Worm (Caenorhabditis elegans): ENCODE measurements around the gene math-10.

math-10 gene

DNA sequence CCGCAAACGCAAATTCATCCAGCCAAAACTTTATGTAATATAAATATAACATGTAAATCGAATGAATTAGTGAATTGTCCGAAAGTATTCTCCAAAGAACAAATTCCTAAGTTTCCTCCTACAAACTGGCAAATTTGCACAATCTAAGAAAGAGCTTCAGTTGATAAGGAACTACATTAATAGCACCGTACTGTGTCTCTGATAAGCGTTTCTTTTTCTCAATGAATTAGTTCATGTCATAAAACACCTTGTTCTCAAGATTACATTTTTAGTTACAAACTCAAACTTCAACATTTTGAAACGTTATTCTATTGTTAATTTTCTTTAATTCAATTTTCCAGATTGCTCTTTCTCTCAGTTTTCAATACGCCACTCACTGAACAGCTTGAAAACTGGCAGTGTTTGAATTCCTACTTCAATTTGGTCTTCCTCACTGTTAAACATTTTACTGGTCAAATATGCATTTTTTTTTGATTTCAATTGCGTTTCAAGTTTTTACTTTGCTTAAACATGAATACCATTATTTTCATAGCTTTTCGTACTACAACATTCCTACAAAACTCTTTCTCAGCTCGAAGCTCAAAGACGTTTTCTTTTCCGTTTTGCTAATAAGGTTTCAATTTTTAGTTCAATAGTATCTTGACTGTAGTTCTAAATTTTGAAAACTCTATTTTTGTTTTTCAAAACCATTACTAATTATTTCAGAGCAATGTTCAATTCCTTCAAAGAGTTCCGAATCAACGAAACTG is 5.5 kb upstream of the math-10 start, which contains the start of gene math-15:
TSS of gene math-15 (plus strand) at position 699 of the 749 bp plus-strand sequence.
- no peak for TF ChIP-seq unc-62 (GFP tag; optimal IDR thresholded peaks at IDR 0.05)

DNA sequence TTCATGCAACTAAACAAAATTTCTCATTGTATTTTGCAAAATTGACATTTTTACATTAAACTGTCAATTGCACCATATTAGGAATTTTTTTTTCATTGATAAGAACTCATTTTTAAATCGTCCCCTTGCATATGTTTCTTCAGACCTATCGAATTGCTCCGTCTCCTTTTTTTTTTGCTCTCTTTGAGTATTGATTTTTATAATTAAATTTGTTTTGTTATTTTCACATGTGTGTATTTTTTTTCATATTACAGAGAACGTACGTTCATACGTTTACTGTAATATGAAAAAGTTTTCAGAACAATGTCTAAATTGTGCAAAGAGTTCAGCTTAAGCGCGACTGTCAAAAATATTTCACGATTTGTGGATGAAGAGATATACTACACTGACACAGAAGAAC is 2.2 kb upstream of the math-10 start, which contains the start of gene math-14:
TSS of gene math-14 (plus strand) at position 301 of the 400 bp plus-strand sequence.
- no peak for TF ChIP-seq unc-62 (GFP tag; optimal IDR thresholded peaks at IDR 0.05)

DNA sequence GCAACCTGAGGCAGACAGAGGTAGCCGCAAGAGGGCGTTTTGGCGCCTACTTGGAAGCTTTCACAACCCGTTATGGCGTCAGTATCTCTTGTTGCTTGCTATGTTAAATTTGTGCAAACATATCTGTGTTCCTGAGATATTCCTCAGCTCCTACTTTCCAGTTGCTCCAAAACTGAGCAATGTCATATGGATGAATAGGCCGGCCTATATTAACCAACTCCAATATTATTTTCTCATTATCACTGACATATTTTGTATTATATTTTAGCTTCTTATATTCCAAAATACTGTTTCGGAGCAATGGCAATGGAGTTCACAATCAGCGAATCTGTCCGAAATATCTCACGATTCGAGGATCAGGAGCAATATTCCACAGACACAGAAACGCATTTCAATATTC is 4.3 kb downstream of the math-10 start, which contains the start of gene math-13:
TSS of gene math-13 (plus strand) at position 301 of the 400 bp plus-strand sequence.
- TF ChIP-seq unc-62 (GFP tag; optimal IDR thresholded peaks at IDR 0.05): no peak

ce11 chrII:1878663-1879062 is 7.3 kb downstream of the math-10 start, which contains the start of gene math-16:
TSS of gene math-16 (minus strand) at chrII:1878763.
- TF ChIP-seq unc-62 (GFP tag; optimal IDR thresholded peaks at IDR 0.05): no peak

DNA sequence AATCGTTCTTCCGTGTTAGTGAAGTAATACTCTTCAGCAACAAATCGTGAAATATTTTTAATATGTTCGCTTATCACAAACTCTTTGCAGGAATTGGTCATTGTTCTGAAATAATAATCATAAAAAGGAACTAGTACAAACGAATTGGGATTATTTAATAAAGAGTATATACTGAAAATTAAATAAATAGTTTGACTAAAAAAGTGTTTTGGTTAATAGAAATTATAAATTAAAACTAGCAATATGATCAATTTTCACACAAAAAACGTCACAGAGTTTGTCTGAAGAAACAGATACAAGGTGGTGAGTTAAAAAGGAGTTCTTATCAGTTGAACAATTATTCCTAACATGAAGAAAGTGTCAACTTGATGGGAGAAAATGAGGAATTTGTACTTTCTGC is 11.4 kb downstream of the math-10 start, which contains the start of gene math-5:
TSS of gene math-5 (minus strand) at position 101 of the 400 bp plus-strand sequence.
- no peak for TF ChIP-seq unc-62 (GFP tag; optimal IDR thresholded peaks at IDR 0.05)

ce11 chrII:1884635-1885034 is 13.3 kb downstream of the math-10 start, which contains the start of gene math-6:
TSS of gene math-6 (minus strand) at chrII:1884735.
- TF ChIP-seq unc-62 (GFP tag; optimal IDR thresholded peaks at IDR 0.05): no peak

DNA sequence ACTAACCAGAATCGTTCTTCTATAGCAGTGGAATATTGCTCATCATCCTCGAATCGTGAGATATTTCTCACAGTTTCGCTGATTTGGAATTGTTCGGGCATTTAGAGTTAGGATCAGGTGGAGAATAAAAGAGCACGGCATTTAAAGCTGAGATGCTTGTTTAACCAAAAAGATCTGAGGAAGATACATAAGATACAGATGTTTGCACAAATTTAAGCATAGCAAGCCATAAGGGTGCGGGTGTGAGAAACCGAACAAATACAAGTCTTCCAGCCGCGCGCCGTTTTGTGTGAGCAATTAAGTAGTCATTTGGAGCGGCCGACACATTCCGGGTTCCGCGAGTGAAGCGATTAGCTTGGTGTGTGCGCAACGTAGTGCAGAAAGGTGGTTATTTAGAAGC is 15.0 kb downstream of the math-10 start, which contains the start of gene math-7:
TSS of gene math-7 (minus strand) at position 101 of the 400 bp plus-strand sequence.
- no peak for TF ChIP-seq unc-62 (GFP tag; optimal IDR thresholded peaks at IDR 0.05)

- no peak for TF ChIP-seq unc-62 (GFP tag; optimal IDR thresholded peaks at IDR 0.05)
Observed at ce11 chrII:1889071-1889470, 17.7 kb downstream of the math-10 start, which contains the start of gene math-8. TSS of gene math-8 (minus strand) at chrII:1889171.

DNA sequence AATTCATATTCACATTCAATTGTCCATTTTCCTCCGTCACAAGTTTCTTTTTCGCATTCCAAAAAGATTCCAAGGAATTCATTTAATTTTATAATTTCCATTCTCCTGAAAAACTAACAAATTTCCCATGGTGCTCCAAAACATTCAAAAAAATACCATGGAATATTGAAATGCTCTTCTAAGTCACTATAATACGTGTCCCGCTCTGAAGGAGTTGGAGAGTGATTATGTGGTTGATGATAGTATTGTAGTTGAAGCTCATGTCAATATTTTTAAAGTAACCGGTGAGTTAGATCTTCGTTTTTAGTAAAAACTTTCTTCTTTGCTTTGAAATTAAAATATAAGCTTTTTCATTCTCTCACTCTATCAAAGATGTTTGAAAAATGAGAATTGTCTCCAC is 19.3 kb downstream of the math-10 start, which contains the start of gene math-9:
TSS of gene math-9 (minus strand) at position 101 of the 400 bp plus-strand sequence.
- no peak for TF ChIP-seq unc-62 (GFP tag; optimal IDR thresholded peaks at IDR 0.05)

DNA sequence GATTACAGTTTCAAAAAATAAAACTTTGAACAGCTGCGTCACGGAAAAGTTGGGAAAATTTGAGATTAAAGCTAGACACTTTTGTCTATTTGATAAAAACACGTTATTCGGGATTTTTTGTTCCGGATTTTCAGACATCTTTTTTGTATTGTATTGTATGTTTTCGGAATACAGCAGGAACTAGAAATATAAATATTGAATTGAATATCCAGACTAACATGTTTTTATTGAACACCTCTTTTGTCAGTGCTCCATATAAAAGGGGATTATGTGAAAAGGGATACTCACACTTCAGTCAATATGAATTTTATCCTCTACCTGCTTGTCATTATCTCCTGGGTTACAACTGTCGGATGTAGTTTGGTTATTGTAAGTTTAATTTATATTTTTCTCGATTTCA is 22.6 kb downstream of the math-10 start, which contains the start of gene C16C4.1:
TSS of gene C16C4.1 (plus strand) at position 301 of the 400 bp plus-strand sequence.
- no peak for TF ChIP-seq unc-62 (GFP tag; optimal IDR thresholded peaks at IDR 0.05)

DNA sequence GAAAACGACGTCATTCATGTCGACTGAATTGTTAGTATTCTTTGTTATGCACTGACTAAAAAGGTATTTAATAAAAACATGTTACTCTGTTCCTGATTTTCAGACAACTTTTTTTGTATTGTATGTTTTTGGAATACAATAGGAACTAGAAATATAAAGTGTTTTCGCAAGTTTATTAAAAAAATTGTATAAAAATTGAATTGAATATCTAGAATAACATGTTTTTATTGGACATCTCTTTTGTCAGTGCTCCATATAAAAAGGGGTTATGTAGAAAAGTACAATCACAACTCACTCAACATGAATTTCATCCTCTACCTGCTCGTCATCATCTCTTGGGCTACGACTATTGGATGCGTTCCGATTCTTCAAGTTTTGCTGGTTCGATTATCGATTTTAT is 23.9 kb downstream of the math-10 start, which contains the start of gene C46F9.5:
TSS of gene C46F9.5 (plus strand) at position 301 of the 400 bp plus-strand sequence.
- TF ChIP-seq unc-62 (GFP tag; optimal IDR thresholded peaks at IDR 0.05): no peak

DNA sequence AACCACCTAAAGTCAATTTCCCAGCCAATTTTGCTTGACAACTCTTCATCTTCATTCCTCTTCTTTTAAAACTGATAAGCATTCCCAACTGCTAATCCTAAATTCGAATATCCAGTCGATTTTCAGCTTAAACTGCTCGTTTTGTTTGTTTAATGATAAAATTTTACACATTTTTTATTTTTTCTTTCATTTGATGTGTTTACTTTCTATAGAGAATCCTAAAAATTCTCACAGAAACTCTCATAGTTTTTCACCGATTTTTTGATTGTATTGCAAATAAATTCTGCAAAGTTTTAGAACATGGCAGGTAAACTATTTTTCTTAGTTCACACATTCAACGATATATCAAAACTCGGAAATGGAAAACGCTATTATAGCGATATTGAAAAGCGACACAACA is 24.4 kb downstream of the math-10 start, which contains the start of gene math-25:
TSS of gene math-25 (plus strand) at position 301 of the 400 bp plus-strand sequence.
- no peak for TF ChIP-seq unc-62 (GFP tag; optimal IDR thresholded peaks at IDR 0.05)

DNA sequence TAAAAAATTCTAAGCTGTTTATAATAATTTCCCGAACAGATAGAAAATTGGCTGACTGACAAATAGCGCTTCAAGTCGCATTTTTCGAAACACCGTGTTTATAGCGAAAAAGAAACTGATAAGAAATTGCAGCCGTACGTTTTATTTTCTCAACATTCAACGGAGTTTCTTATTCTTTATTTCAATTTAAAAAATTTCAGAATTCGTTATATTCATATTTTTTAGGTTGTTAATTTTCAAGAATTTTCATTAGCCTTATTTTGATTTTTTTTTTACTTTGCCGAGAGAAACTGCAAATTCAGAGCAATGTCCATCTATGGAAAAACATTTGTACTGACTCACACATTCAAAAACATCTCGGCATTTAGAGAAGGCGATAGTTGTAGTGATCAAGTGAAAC is 26.6 kb downstream of the math-10 start, which contains the start of gene C46F9.6:
TSS of gene C46F9.6 (plus strand) at position 301 of the 400 bp plus-strand sequence.
- TF ChIP-seq unc-62 (GFP tag; optimal IDR thresholded peaks at IDR 0.05): no peak

ce11 chrII:1899934-1900333 is 28.6 kb downstream of the math-10 start, which contains the start of gene math-24:
TSS of gene math-24 (plus strand) at chrII:1900234.
- TF ChIP-seq unc-62 (GFP tag; optimal IDR thresholded peaks at IDR 0.05): no peak

ce11 chrII:1901981-1902380 is 30.6 kb downstream of the math-10 start, which contains the start of gene math-23:
TSS of gene math-23 (plus strand) at chrII:1902281.
- TF ChIP-seq unc-62 (GFP tag; optimal IDR thresholded peaks at IDR 0.05): no peak

- TF ChIP-seq unc-62 (GFP tag; optimal IDR thresholded peaks at IDR 0.05): no peak
Observed at ce11 chrII:1905104-1905503, 33.8 kb downstream of the math-10 start, which contains the start of gene math-22. TSS of gene math-22 (plus strand) at chrII:1905404.
